Fruit fly (Drosophila melanogaster): ENCODE results near the gene CDK2AP1.

dm6 chrX:11124126-11124748, 13.4 kb upstream of the CDK2AP1 start, which contains the start of gene CG11122:
- TF ChIP-seq psq (optimal IDR thresholded peaks at IDR 0.05): no peak
- no peak for TF ChIP-seq h (optimal IDR thresholded peaks at IDR 0.05)
- no peak for TF ChIP-seq insv (optimal IDR thresholded peaks at IDR 0.05)
- no peak for TF ChIP-seq Myc (optimal IDR thresholded peaks at IDR 0.05)

Measured in Kc167 (cell line).